Worm (Caenorhabditis elegans) whole organism, L2 larva: ENCODE measurements around the gene cdc-37.

Source experiments
- egl-27 ChIP-seq: sonication (generic microtip); optimal IDR thresholded peaks from 3 replicates; lab custom pipeline; 2017; ENCODE audit warnings: missing biosample characterization, missing genetic modification reagents, missing genetic modification characterization
- lsy-2 ChIP-seq, 2 experiments: fragments of 150-350 bp in 1 of 2; sonication (generic microtip) in 1 of 2; optimal IDR thresholded peaks; 2 replicates each; lab custom pipeline; 2014 to 2017; ENCODE audit warnings: missing biosample characterization in 2 of 2, missing genetic modification characterization in 2 of 2
- nhr-129 ChIP-seq: fragments of 150-350 bp; optimal IDR thresholded peaks from 2 replicates; lab custom pipeline; 2014; ENCODE audit warnings: missing biosample characterization, missing genetic modification characterization
- nhr-77 ChIP-seq: fragments of 150-350 bp; optimal IDR thresholded peaks from 2 replicates; lab custom pipeline; 2014; ENCODE audit warnings: missing biosample characterization, missing genetic modification characterization
- unc-62 ChIP-seq: fragments of 150-350 bp; optimal IDR thresholded peaks from 2 replicates; lab custom pipeline; 2014; ENCODE audit warnings: missing biosample characterization, missing genetic modification reagents, missing genetic modification characterization

- TF ChIP-seq nhr-129 (tag; lab: Kevin White, UChicago): no peak
- TF ChIP-seq nhr-77 (tag; lab: Kevin White, UChicago): no peak
- TF ChIP-seq egl-27 (tag; lab: Kevin White, UChicago): no peak
- TF ChIP-seq lsy-2 (tag; optimal IDR thresholded peaks at IDR 0.05; lab: Kevin White, UChicago): no peak
- no peak for TF ChIP-seq unc-62 (GFP tag; lab: Kevin White, UChicago)
Observed at ce11 chrII:536775-537174, 43.6 kb downstream of the cdc-37 start, which contains the start of gene T27A1.2.
